Worm (Caenorhabditis elegans) whole organism, early embryonic: ENCODE results near the gene C14C10.2.

ENCODE experiments used
- ama-1 ChIP-seq: fragments of 150-350 bp; optimal IDR thresholded peaks from 2 replicates; lab custom pipeline; 2014
- ceh-13 ChIP-seq: fragments of 200-800 bp; sonication (Bioruptor generic); optimal IDR thresholded peaks from 2 replicates; lab custom pipeline; 2018; ENCODE audit warnings: mild to moderate bottlenecking, missing genetic modification characterization, missing compliant biosample characterization
- ceh-36 ChIP-seq: sonication (generic microtip); optimal IDR thresholded peaks from 2 replicates; lab custom pipeline; 2016; ENCODE audit warnings: missing genetic modification characterization, inconsistent platforms, missing compliant biosample characterization
- ets-7 ChIP-seq: sonication (generic microtip); optimal IDR thresholded peaks from 2 replicates; lab custom pipeline; 2016; ENCODE audit warnings: missing genotype, missing genetic modification characterization, missing compliant biosample characterization
- flt-1 ChIP-seq: fragments of 200-800 bp; sonication (Bioruptor generic); IDR thresholded peaks from 2 replicates; pipeline ENCODE4 v1.3.6; 2022; ENCODE audit warnings: missing genetic modification characterization, missing compliant biosample characterization
- hmg-4 ChIP-seq: fragments of 200-800 bp; sonication (Bioruptor generic); optimal IDR thresholded peaks from 2 replicates; lab custom pipeline; 2018; ENCODE audit warnings: mild to moderate bottlenecking, missing genetic modification characterization, missing compliant biosample characterization
- pes-1 ChIP-seq: fragments of 200-800 bp; sonication (Bioruptor generic); IDR thresholded peaks from 2 replicates; pipeline ENCODE4 v1.3.6; 2022; ENCODE audit warnings: missing genetic modification reagents, missing genetic modification characterization, missing compliant biosample characterization
- tbx-11 ChIP-seq: fragments of 200-800 bp; sonication (Bioruptor generic); IDR thresholded peaks from 2 replicates; pipeline ENCODE4 v1.3.6; 2022; ENCODE audit warnings: missing genetic modification characterization, missing compliant biosample characterization
- tbx-37 ChIP-seq: fragments of 200-800 bp; sonication (Bioruptor generic); conservative IDR thresholded peaks from 2 replicates; pipeline ENCODE4 v1.3.6; 2022; ENCODE audit warnings: missing genetic modification reagents, missing genetic modification characterization, missing compliant biosample characterization

DNA sequence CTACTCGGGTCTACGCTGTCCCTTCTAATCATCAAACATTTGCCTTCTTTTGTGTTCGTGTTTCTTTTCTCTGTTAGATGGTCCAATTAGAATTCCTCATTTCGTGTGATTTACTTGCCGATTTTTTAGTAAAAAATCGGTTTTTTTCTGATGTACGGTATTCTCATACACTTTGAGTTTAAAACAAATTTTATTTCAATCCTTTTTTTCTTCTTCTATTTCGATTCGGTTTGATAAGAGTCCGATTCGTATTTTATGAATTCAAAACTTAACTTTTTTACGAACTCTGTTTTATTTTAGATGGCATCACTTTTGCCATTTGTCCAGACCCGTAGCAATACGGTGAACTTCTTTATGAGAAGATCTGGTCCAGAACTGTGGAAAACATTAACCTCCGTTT, 29.1 kb downstream of the C14C10.2 start, which contains the start of gene mrps-5:
- TF ChIP-seq ceh-13 (GFP tag; lab: Kevin White, UChicago), result no peak
- no peak for TF ChIP-seq ets-7 (tag; lab: Kevin White, UChicago)
- TF ChIP-seq flt-1 (GFP tag; lab: Robert Waterston, UW), result no peak
- TF ChIP-seq pes-1 (GFP tag; lab: Robert Waterston, UW), result no peak
- no peak for TF ChIP-seq ama-1
- no peak for TF ChIP-seq tbx-37 (GFP tag; lab: Robert Waterston, UW)
- no peak for TF ChIP-seq tbx-11 (GFP tag; lab: Robert Waterston, UW)
- no peak for TF ChIP-seq ceh-36
- no peak for TF ChIP-seq hmg-4 (GFP tag; lab: Kevin White, UChicago)
